Worm (Caenorhabditis elegans): Measurements from ENCODE around the gene M163.11.

DNA sequence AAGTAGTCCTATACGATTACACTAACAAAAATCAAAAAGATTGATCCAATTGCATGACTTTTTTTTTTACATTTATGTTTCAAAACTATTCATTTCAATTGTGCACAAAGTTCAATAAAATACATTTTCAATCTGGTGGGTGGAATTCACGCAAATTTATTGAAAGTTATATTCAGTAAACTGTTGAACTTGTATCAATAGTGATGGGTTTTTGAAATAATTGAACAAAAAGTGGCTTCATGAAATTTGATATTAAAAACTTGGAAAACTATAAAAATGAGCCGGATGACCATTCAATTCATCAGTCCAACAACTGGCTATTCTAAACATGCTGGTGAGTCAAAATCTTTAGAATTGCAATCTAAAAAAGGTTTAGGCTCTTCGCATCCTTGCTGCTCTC, 44.1 kb downstream of the M163.11 start, which contains the start of gene nspc-16:
- TF ChIP-seq egl-27 (tag; optimal IDR thresholded peaks at IDR 0.05) = no peak
- TF ChIP-seq mdl-1 (tag; optimal IDR thresholded peaks at IDR 0.05) = no peak

All from whole organism, L4 larva.